Worm (Caenorhabditis elegans) whole organism, early embryonic: ENCODE results near the gene ints-13.
A peak's percentile ranks its signal among the peaks of the same experiment; 100 is the strongest.

Experiments
- B0310.2 ChIP-seq: sonication (generic microtip); optimal IDR thresholded peaks from 2 replicates; lab custom pipeline; 2016; ENCODE audit warnings: mild to moderate bottlenecking, missing genetic modification characterization, missing compliant biosample characterization
- F13C5.2 ChIP-seq: sonication (generic microtip); optimal IDR thresholded peaks from 2 replicates; lab custom pipeline; 2017; ENCODE audit warnings: mild to moderate bottlenecking, missing genetic modification characterization, inconsistent platforms, missing compliant biosample characterization
- aly-1 ChIP-seq: sonication (generic microtip); optimal IDR thresholded peaks from 2 replicates; lab custom pipeline; 2016; ENCODE audit warnings: missing genetic modification characterization, missing compliant biosample characterization
- ama-1 ChIP-seq: fragments of 150-350 bp; optimal IDR thresholded peaks from 2 replicates; lab custom pipeline; 2014
- ceh-13 ChIP-seq: fragments of 200-800 bp; sonication (Bioruptor generic); optimal IDR thresholded peaks from 2 replicates; lab custom pipeline; 2018; ENCODE audit warnings: mild to moderate bottlenecking, missing genetic modification characterization, missing compliant biosample characterization
- ceh-36 ChIP-seq: sonication (generic microtip); optimal IDR thresholded peaks from 2 replicates; lab custom pipeline; 2016; ENCODE audit warnings: missing genetic modification characterization, inconsistent platforms, missing compliant biosample characterization
- ets-7 ChIP-seq: sonication (generic microtip); optimal IDR thresholded peaks from 2 replicates; lab custom pipeline; 2016; ENCODE audit warnings: missing genotype, missing genetic modification characterization, missing compliant biosample characterization
- flt-1 ChIP-seq: fragments of 200-800 bp; sonication (Bioruptor generic); IDR thresholded peaks from 2 replicates; pipeline ENCODE4 v1.3.6; 2022; ENCODE audit warnings: missing genetic modification characterization, missing compliant biosample characterization
- hmbx-1 ChIP-seq: sonication (generic microtip); optimal IDR thresholded peaks from 2 replicates; lab custom pipeline; 2016; ENCODE audit warnings: mild to moderate bottlenecking, missing genetic modification characterization, missing compliant biosample characterization
- hmg-4 ChIP-seq: fragments of 200-800 bp; sonication (Bioruptor generic); optimal IDR thresholded peaks from 2 replicates; lab custom pipeline; 2018; ENCODE audit warnings: mild to moderate bottlenecking, missing genetic modification characterization, missing compliant biosample characterization
- hnd-1 ChIP-seq: sonication (generic microtip); optimal IDR thresholded peaks from 2 replicates; lab custom pipeline; 2016; ENCODE audit warnings: missing genetic modification characterization, missing compliant biosample characterization
- pes-1 ChIP-seq: fragments of 200-800 bp; sonication (Bioruptor generic); IDR thresholded peaks from 2 replicates; pipeline ENCODE4 v1.3.6; 2022; ENCODE audit warnings: missing genetic modification reagents, missing genetic modification characterization, missing compliant biosample characterization
- scrt-1 ChIP-seq: fragments of 200-800 bp; sonication (Bioruptor generic); IDR thresholded peaks from 2 replicates; pipeline ENCODE4 v1.3.6; 2022; ENCODE audit warnings: missing genetic modification characterization, missing compliant biosample characterization
- sea-1 ChIP-seq: fragments of 200-800 bp; sonication (Bioruptor generic); conservative IDR thresholded peaks from 2 replicates; pipeline ENCODE4 v1.3.6; 2022; ENCODE audit warnings: missing genetic modification characterization, missing compliant biosample characterization
- tbx-11 ChIP-seq: fragments of 200-800 bp; sonication (Bioruptor generic); IDR thresholded peaks from 2 replicates; pipeline ENCODE4 v1.3.6; 2022; ENCODE audit warnings: missing genetic modification characterization, missing compliant biosample characterization
- tbx-37 ChIP-seq: fragments of 200-800 bp; sonication (Bioruptor generic); conservative IDR thresholded peaks from 2 replicates; pipeline ENCODE4 v1.3.6; 2022; ENCODE audit warnings: missing genetic modification reagents, missing genetic modification characterization, missing compliant biosample characterization
- tra-4 ChIP-seq: sonication (generic microtip); optimal IDR thresholded peaks from 2 replicates; lab custom pipeline; 2017; ENCODE audit warnings: missing genetic modification characterization, missing compliant biosample characterization

ints-13 gene

ce11 chrIV:269107-269506, 31.9 kb upstream of the ints-13 start, which contains the start of gene T21D12.11:
Gene T21D12.11 (plus strand): TSS chrIV:269407.
- no peak for TF ChIP-seq hmbx-1 (tag; lab: Kevin White, UChicago)
- no peak for TF ChIP-seq tbx-37 (GFP tag; lab: Robert Waterston, UW)
- TF ChIP-seq B0310.2 (tag; lab: Kevin White, UChicago) = no peak
- no peak for TF ChIP-seq pes-1

ce11 chrIV:266148-266547, 28.9 kb upstream of the ints-13 start, which contains the start of gene T21D12.12:
Gene T21D12.12 (plus strand): TSS chrIV:266448.
- TF ChIP-seq flt-1 (GFP tag; lab: Robert Waterston, UW) = no peak
- no peak for TF ChIP-seq sea-1
- TF ChIP-seq hmbx-1 (tag; lab: Kevin White, UChicago) = no peak
- no peak for TF ChIP-seq pes-1
- TF ChIP-seq aly-1 (tag; lab: Kevin White, UChicago) = no peak
- no peak for TF ChIP-seq ceh-36 (tag; lab: Kevin White, UChicago)
- TF ChIP-seq hnd-1 (tag; lab: Kevin White, UChicago) = no peak
- no peak for TF ChIP-seq ceh-13 (GFP tag; lab: Kevin White, UChicago)
- TF ChIP-seq B0310.2 (tag; lab: Kevin White, UChicago) = no peak
- TF ChIP-seq ama-1 = no peak
- TF ChIP-seq hmg-4 (GFP tag; lab: Kevin White, UChicago) = no peak
- TF ChIP-seq tbx-11 (GFP tag; lab: Robert Waterston, UW) = no peak
- TF ChIP-seq F13C5.2 (tag; lab: Kevin White, UChicago) = no peak
- no peak for TF ChIP-seq tra-4 (tag; lab: Kevin White, UChicago)
- TF ChIP-seq ets-7 (tag; lab: Kevin White, UChicago) = no peak
- TF ChIP-seq scrt-1 (GFP tag; lab: Robert Waterston, UW) = no peak
- no peak for TF ChIP-seq tbx-37 (GFP tag; lab: Robert Waterston, UW)

- no peak for TF ChIP-seq ama-1
- no peak for TF ChIP-seq F13C5.2 (tag; lab: Kevin White, UChicago)
- TF ChIP-seq flt-1 (GFP tag; lab: Robert Waterston, UW) = no peak
- no peak for TF ChIP-seq scrt-1 (GFP tag; lab: Robert Waterston, UW)
- TF ChIP-seq tbx-11 (GFP tag; lab: Robert Waterston, UW) = no peak
- TF ChIP-seq hnd-1 (tag; lab: Kevin White, UChicago) = no peak
- no peak for TF ChIP-seq aly-1 (tag; lab: Kevin White, UChicago)
- no peak for TF ChIP-seq ets-7 (tag; lab: Kevin White, UChicago)
- TF ChIP-seq pes-1 = no peak
- TF ChIP-seq B0310.2 (tag; lab: Kevin White, UChicago) = no peak
These were observed 27.0 kb upstream of the ints-13 start, which contains the start of gene pat-6 for ce11 chrIV:264182-264709. Gene pat-6 (minus strand): TSS chrIV:264232.

- no peak for TF ChIP-seq ceh-36 (tag; lab: Kevin White, UChicago)
- no peak for TF ChIP-seq flt-1 (GFP tag; lab: Robert Waterston, UW)
- TF ChIP-seq tbx-11 (GFP tag; lab: Robert Waterston, UW) = no peak
- no peak for TF ChIP-seq B0310.2 (tag; lab: Kevin White, UChicago)
- no peak for TF ChIP-seq ama-1
- TF ChIP-seq hnd-1 (tag; lab: Kevin White, UChicago) = no peak
- TF ChIP-seq hmg-4 (GFP tag; lab: Kevin White, UChicago) = no peak
- no peak for TF ChIP-seq pes-1
- no peak for TF ChIP-seq F13C5.2 (tag; lab: Kevin White, UChicago)
- no peak for TF ChIP-seq scrt-1 (GFP tag; lab: Robert Waterston, UW)
- TF ChIP-seq hmbx-1 (tag; lab: Kevin White, UChicago) = no peak
- no peak for TF ChIP-seq sea-1
- no peak for TF ChIP-seq ceh-13 (GFP tag; lab: Kevin White, UChicago)
- no peak for TF ChIP-seq tbx-37 (GFP tag; lab: Robert Waterston, UW)
- TF ChIP-seq ets-7 (tag; lab: Kevin White, UChicago) = no peak
- TF ChIP-seq tra-4 (tag; lab: Kevin White, UChicago) = no peak
- no peak for TF ChIP-seq aly-1 (tag; lab: Kevin White, UChicago)
These were observed 25.2 kb upstream of the ints-13 start for ce11 chrIV:262460-262859.

- peak; percentile 39 for TF ChIP-seq F13C5.2 (tag; lab: Kevin White, UChicago)
- TF ChIP-seq hnd-1 (tag; lab: Kevin White, UChicago) = no peak
- 0 out of 2 replicates have a peak, but pooled peaks have one; percentile 48 for TF ChIP-seq sea-1
- TF ChIP-seq hmg-4 (GFP tag; lab: Kevin White, UChicago) = no peak
- TF ChIP-seq pes-1 = no peak
- no peak for TF ChIP-seq B0310.2 (tag; lab: Kevin White, UChicago)
- no peak for TF ChIP-seq flt-1 (GFP tag; lab: Robert Waterston, UW)
- no peak for TF ChIP-seq hmbx-1 (tag; lab: Kevin White, UChicago)
- no peak for TF ChIP-seq scrt-1 (GFP tag; lab: Robert Waterston, UW)
- TF ChIP-seq ets-7 (tag; lab: Kevin White, UChicago) = no peak
- TF ChIP-seq tra-4 (tag; lab: Kevin White, UChicago) = no peak
- no peak for TF ChIP-seq ceh-13 (GFP tag; lab: Kevin White, UChicago)
- no peak for TF ChIP-seq aly-1 (tag; lab: Kevin White, UChicago)
- no peak for TF ChIP-seq tbx-11 (GFP tag; lab: Robert Waterston, UW)
- no peak for TF ChIP-seq ama-1
- TF ChIP-seq tbx-37 (GFP tag; lab: Robert Waterston, UW) = no peak
These were observed 24.4 kb upstream of the ints-13 start, which contains the start of gene pqbp-1.1 for ce11 chrIV:261607-262006. Gene pqbp-1.1 (minus strand): TSS chrIV:261683.

- TF ChIP-seq pes-1 (no peak), F13C5.2 (tag; lab: Kevin White, UChicago) (no peak), flt-1 (GFP tag; lab: Robert Waterston, UW) (no peak), B0310.2 (tag; lab: Kevin White, UChicago) (no peak), ceh-13 (GFP tag; lab: Kevin White, UChicago) (no peak), ama-1 (no peak), ceh-36 (tag; lab: Kevin White, UChicago) (no peak), ets-7 (tag; lab: Kevin White, UChicago) (no peak), aly-1 (tag; lab: Kevin White, UChicago) (no peak), tra-4 (tag; lab: Kevin White, UChicago) (no peak), hmbx-1 (tag; lab: Kevin White, UChicago) (no peak)
These were observed 21.9 kb upstream of the ints-13 start, which contains the start of gene dpy-9 for ce11 chrIV:259142-259541. Gene dpy-9 (minus strand): TSS chrIV:259204.
